Fruit fly (Drosophila melanogaster) whole organism, prepupa: ENCODE data around the gene Grip128.

Experiments
- CG1621 ChIP-seq: fragments of 200-800 bp; sonication (Bioruptor generic); optimal IDR thresholded peaks from 3 replicates; lab custom pipeline; 2018; ENCODE audit warnings: missing biosample characterization, mild to moderate bottlenecking, missing genetic modification characterization
- Gug ChIP-seq: fragments of 200-800 bp; sonication (Bioruptor generic); IDR thresholded peaks from 2 replicates; pipeline ENCODE4 v1.3.6; 2022; ENCODE audit warnings: missing biosample characterization, missing genetic modification characterization
- dac ChIP-seq: fragments of 200-800 bp; sonication (Bioruptor generic); optimal IDR thresholded peaks from 2 replicates; lab custom pipeline; 2017; ENCODE audit warnings: missing biosample characterization, mild to moderate bottlenecking, missing genetic modification characterization

DNA sequence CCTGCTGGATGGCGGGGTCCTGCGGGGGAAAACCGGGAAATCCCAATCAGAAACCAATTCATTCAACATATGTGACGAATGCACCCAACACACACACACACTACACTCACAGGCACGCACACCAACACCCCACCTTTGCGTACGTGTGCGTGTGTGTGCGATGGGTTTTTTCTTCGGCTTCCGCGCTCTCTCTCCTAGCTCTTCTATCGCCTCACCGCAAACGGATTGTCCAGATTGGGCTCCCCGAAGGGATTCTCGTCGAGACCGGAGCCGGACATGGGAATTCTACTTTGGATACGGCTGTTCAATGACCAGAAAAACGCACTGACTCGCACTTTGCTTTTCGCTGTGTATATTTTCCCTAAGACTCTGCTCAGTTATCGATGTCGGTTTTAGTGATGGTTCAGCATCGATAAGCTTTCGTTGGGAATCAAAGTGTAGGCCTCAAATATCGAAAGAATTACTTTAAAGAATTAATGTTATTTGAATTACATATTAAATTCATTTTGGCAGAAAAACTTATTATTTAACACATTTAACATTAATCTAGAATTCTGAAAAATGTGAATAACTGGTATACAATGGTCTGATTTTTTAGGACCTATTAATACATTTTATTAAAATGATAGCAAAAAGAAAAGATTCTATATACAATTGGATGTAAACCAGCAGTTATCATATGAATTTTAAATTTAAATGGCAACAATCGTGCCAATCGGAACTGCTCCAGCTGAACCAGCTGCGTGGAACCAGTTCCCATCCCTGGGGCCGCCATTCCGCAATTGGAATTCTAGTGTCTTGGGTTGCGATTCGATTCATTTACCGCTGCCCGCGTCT lies 22.2 kb downstream of the Grip128 start, which contains the start of the genes Scamp and Ahcy:
- TF ChIP-seq Gug (no peak), dac (GFP tag; lab: Kevin White, UChicago) (no peak), CG1621 (tag; lab: Kevin White, UChicago) (no peak)
